Fruit fly (Drosophila melanogaster) whole organism, embryonic: ENCODE measurements around the gene Cyp4d21.

ENCODE experiments used
- ATbp ChIP-seq: fragments of 200-800 bp; sonication (Bioruptor generic); optimal IDR thresholded peaks from 2 replicates; lab custom pipeline; 2017; ENCODE audit warnings: missing biosample characterization, mild to moderate bottlenecking, missing genetic modification characterization, missing genetic modification reagents
- Atf3 ChIP-seq: fragments of 200-800 bp; sonication (Bioruptor generic); optimal IDR thresholded peaks from 3 replicates; lab custom pipeline; 2016; ENCODE audit warnings: missing biosample characterization, missing genetic modification characterization
- CG10431 ChIP-seq: fragments of 200-800 bp; sonication (Bioruptor generic); optimal IDR thresholded peaks from 3 replicates; lab custom pipeline; 2018; ENCODE audit warnings: missing biosample characterization, mild to moderate bottlenecking, missing genetic modification characterization
- CG10959 ChIP-seq: fragments of 200-800 bp; sonication (Bioruptor generic); IDR thresholded peaks from 2 replicates; pipeline ENCODE4 v1.3.6; 2022; ENCODE audit warnings: missing biosample characterization, missing genetic modification characterization
- CG11093 ChIP-seq: fragments of 200-800 bp; sonication (Bioruptor generic); IDR thresholded peaks from 3 replicates; pipeline ENCODE4 v1.3.6; 2022; ENCODE audit warnings: missing biosample characterization, missing genetic modification characterization
- CG13123 ChIP-seq: fragments of 200-800 bp; sonication (Bioruptor generic); optimal IDR thresholded peaks from 2 replicates; lab custom pipeline; 2016; ENCODE audit warnings: missing biosample characterization, missing genetic modification characterization
- CG13287 ChIP-seq: fragments of 200-800 bp; sonication (Bioruptor generic); IDR thresholded peaks from 2 replicates; pipeline ENCODE4 v1.3.6; 2022; ENCODE audit warnings: missing biosample characterization, missing genetic modification characterization; ENCODE audit not compliant: partially characterized antibody
- CG13296 ChIP-seq: fragments of 200-800 bp; sonication (Bioruptor generic); optimal IDR thresholded peaks from 3 replicates; lab custom pipeline; 2018; ENCODE audit warnings: missing biosample characterization, mild to moderate bottlenecking, missing genetic modification characterization
- CG14441 ChIP-seq: fragments of 200-800 bp; sonication (Bioruptor generic); IDR thresholded peaks from 2 replicates; pipeline ENCODE4 v1.3.6; 2022; ENCODE audit warnings: missing biosample characterization, missing genetic modification characterization
- CG14860 ChIP-seq: fragments of 200-800 bp; sonication (Bioruptor generic); IDR thresholded peaks from 3 replicates; pipeline ENCODE4 v1.3.6; 2022; ENCODE audit warnings: missing biosample characterization, missing genetic modification characterization; ENCODE audit not compliant: partially characterized antibody
- CG16813 ChIP-seq: fragments of 200-800 bp; sonication (Bioruptor generic); IDR thresholded peaks from 3 replicates; pipeline ENCODE4 v1.3.6; 2022; ENCODE audit warnings: missing biosample characterization, missing genetic modification characterization; ENCODE audit not compliant: partially characterized antibody
- CG17328 ChIP-seq: fragments of 200-800 bp; sonication (Bioruptor generic); IDR thresholded peaks from 2 replicates; pipeline ENCODE4 v1.3.6; 2022; ENCODE audit warnings: missing biosample characterization, missing genetic modification characterization
- CG1832 ChIP-seq: fragments of 200-800 bp; sonication (Bioruptor generic); optimal IDR thresholded peaks from 2 replicates; lab custom pipeline; 2017; ENCODE audit warnings: missing biosample characterization, mild to moderate bottlenecking, missing genetic modification characterization, inconsistent platforms
- CG18764 ChIP-seq: fragments of 200-800 bp; sonication (Bioruptor generic); optimal IDR thresholded peaks from 3 replicates; lab custom pipeline; 2016; ENCODE audit warnings: missing biosample characterization, missing genetic modification characterization
- CG2120 ChIP-seq: fragments of 200-800 bp; sonication (Bioruptor generic); optimal IDR thresholded peaks from 3 replicates; lab custom pipeline; 2016; ENCODE audit warnings: missing biosample characterization, missing genetic modification characterization
- CG31224 ChIP-seq: fragments of 200-800 bp; sonication (Bioruptor generic); IDR thresholded peaks from 2 replicates; pipeline ENCODE4 v1.3.6; 2022; ENCODE audit warnings: missing biosample characterization, missing genetic modification characterization
- CG7987 ChIP-seq: fragments of 200-800 bp; sonication (Bioruptor generic); optimal IDR thresholded peaks from 2 replicates; lab custom pipeline; 2018; ENCODE audit warnings: missing biosample characterization, mild to moderate bottlenecking, missing genetic modification characterization, moderate library complexity
- Dek ChIP-seq: fragments of 200-800 bp; sonication (Bioruptor generic); optimal IDR thresholded peaks from 3 replicates; lab custom pipeline; 2019; ENCODE audit warnings: missing biosample characterization, mild to moderate bottlenecking, missing genetic modification characterization, moderate library complexity
- HHEX ChIP-seq: fragments of 200-800 bp; sonication (Bioruptor generic); optimal IDR thresholded peaks from 3 replicates; lab custom pipeline; 2017; ENCODE audit warnings: missing biosample characterization, mild to moderate bottlenecking, missing genetic modification characterization, missing genetic modification reagents
- Hr3 ChIP-seq: fragments of 200-800 bp; sonication (Bioruptor generic); optimal IDR thresholded peaks from 3 replicates; lab custom pipeline; 2016; ENCODE audit warnings: missing biosample characterization, missing genetic modification characterization
- Lim3 ChIP-seq: fragments of 200-800 bp; sonication (Bioruptor generic); IDR thresholded peaks from 2 replicates; pipeline ENCODE4 v1.3.6; 2022; ENCODE audit warnings: missing biosample characterization, missing genetic modification characterization
- MTF-1 ChIP-seq: fragments of 200-800 bp; sonication (Bioruptor generic); optimal IDR thresholded peaks from 2 replicates; lab custom pipeline; 2018; ENCODE audit warnings: missing biosample characterization, mild to moderate bottlenecking, missing genetic modification characterization, borderline replicate concordance
- NK7.1 ChIP-seq: fragments of 200-800 bp; sonication (Bioruptor generic); optimal IDR thresholded peaks from 3 replicates; lab custom pipeline; 2016; ENCODE audit warnings: missing biosample characterization, missing genetic modification characterization
- Oaz ChIP-seq: fragments of 200-800 bp; sonication (Bioruptor generic); IDR thresholded peaks from 2 replicates; pipeline ENCODE4 v1.3.6; 2022; ENCODE audit warnings: missing biosample characterization, missing genetic modification characterization
- Poxn ChIP-seq: fragments of 200-800 bp; sonication (Bioruptor generic); IDR thresholded peaks from 2 replicates; pipeline ENCODE4 v1.3.6; 2022; ENCODE audit warnings: missing biosample characterization, missing genetic modification characterization
- Stat92E ChIP-seq, 3 experiments: fragments of >200 bp in 2 of 3; fragments of 200-800 bp in 1 of 3; sonication (Bioruptor generic) in 1 of 3; optimal IDR thresholded peaks; 2 replicates each; lab custom pipeline; 2017 to 2019; ENCODE audit warnings: missing biosample characterization in 3 of 3, missing genetic modification characterization in 3 of 3, mild to moderate bottlenecking in 1 of 3, moderate library complexity in 1 of 3
- Taf1 ChIP-seq: fragments of 200-800 bp; sonication (Bioruptor generic); IDR thresholded peaks from 2 replicates; pipeline ENCODE4 v1.3.6; 2022; ENCODE audit warnings: missing biosample characterization, missing genetic modification characterization
- ab ChIP-seq: fragments of 200-800 bp; sonication (Bioruptor generic); optimal IDR thresholded peaks from 2 replicates; lab custom pipeline; 2016; ENCODE audit warnings: missing biosample characterization, missing genetic modification characterization
- al ChIP-seq: fragments of 200-800 bp; sonication (Bioruptor generic); IDR thresholded peaks from 2 replicates; pipeline ENCODE4 v1.3.6; 2022; ENCODE audit warnings: missing biosample characterization, missing genetic modification characterization
- amos ChIP-seq: fragments of 200-800 bp; sonication (Bioruptor generic); IDR thresholded peaks from 2 replicates; pipeline ENCODE4 v1.3.6; 2022; ENCODE audit warnings: missing biosample characterization, missing genetic modification characterization; ENCODE audit not compliant: partially characterized antibody
- bab2 ChIP-seq: fragments of 200-800 bp; sonication (Bioruptor generic); optimal IDR thresholded peaks from 2 replicates; lab custom pipeline; 2016; ENCODE audit warnings: missing biosample characterization, missing genetic modification characterization
- chif ChIP-seq, 2 experiments: fragments of 200-800 bp; sonication (Bioruptor generic); optimal IDR thresholded peaks; 3 replicates each; lab custom pipeline; 2016; ENCODE audit warnings: missing biosample characterization in 2 of 2, missing genetic modification characterization in 2 of 2
- dati ChIP-seq: fragments of 200-800 bp; sonication (Bioruptor generic); IDR thresholded peaks from 2 replicates; pipeline ENCODE4 v1.3.6; 2022; ENCODE audit warnings: missing biosample characterization, missing genetic modification characterization
- gce ChIP-seq: fragments of 200-800 bp; sonication (Bioruptor generic); IDR thresholded peaks from 3 replicates; pipeline ENCODE4 v1.3.6; 2022; ENCODE audit warnings: missing biosample characterization, missing genetic modification characterization
- hb ChIP-seq: fragments of 200-800 bp; sonication (Bioruptor generic); IDR thresholded peaks from 3 replicates; pipeline ENCODE4 v1.3.6; 2022; ENCODE audit warnings: missing biosample characterization, missing genetic modification characterization; ENCODE audit not compliant: partially characterized antibody
- kah ChIP-seq: fragments of 200-800 bp; sonication (Bioruptor generic); optimal IDR thresholded peaks from 2 replicates; lab custom pipeline; 2018; ENCODE audit warnings: missing biosample characterization, mild to moderate bottlenecking, missing genetic modification characterization
- kni ChIP-seq: fragments of 200-800 bp; sonication (Bioruptor generic); optimal IDR thresholded peaks from 3 replicates; lab custom pipeline; 2017; ENCODE audit warnings: mild to moderate bottlenecking, missing biosample characterization, missing genetic modification reagents, missing genetic modification characterization
- nau ChIP-seq: fragments of 200-800 bp; sonication (Bioruptor generic); optimal IDR thresholded peaks from 3 replicates; lab custom pipeline; 2017; ENCODE audit warnings: missing biosample characterization, mild to moderate bottlenecking, missing genetic modification characterization, missing genetic modification reagents
- nom ChIP-seq: fragments of 200-800 bp; sonication (Bioruptor generic); optimal IDR thresholded peaks from 2 replicates; lab custom pipeline; 2017; ENCODE audit warnings: missing biosample characterization, missing genetic modification characterization, mild to moderate bottlenecking, moderate library complexity, missing genetic modification reagents
- odd ChIP-seq: fragments of 200-800 bp; sonication (Bioruptor generic); optimal IDR thresholded peaks from 2 replicates; lab custom pipeline; 2017; ENCODE audit warnings: missing biosample characterization, mild to moderate bottlenecking, missing genetic modification characterization
- row ChIP-seq: fragments of 200-800 bp; sonication (Bioruptor generic); IDR thresholded peaks from 3 replicates; pipeline ENCODE4 v1.3.6; 2022; ENCODE audit warnings: missing biosample characterization, missing genetic modification characterization
- run ChIP-seq: fragments of 200-800 bp; sonication (Bioruptor generic); optimal IDR thresholded peaks from 3 replicates; lab custom pipeline; 2018; ENCODE audit warnings: missing biosample characterization, mild to moderate bottlenecking, missing genetic modification characterization
- scrt ChIP-seq: fragments of 200-800 bp; sonication (Bioruptor generic); optimal IDR thresholded peaks from 2 replicates; lab custom pipeline; 2018; ENCODE audit warnings: missing biosample characterization, mild to moderate bottlenecking, missing genetic modification characterization, moderate library complexity
- slou ChIP-seq: fragments of 200-800 bp; sonication (Bioruptor generic); optimal IDR thresholded peaks from 3 replicates; lab custom pipeline; 2016; ENCODE audit warnings: missing biosample characterization, missing genetic modification characterization
- stc ChIP-seq: fragments of 200-800 bp; sonication (Bioruptor generic); IDR thresholded peaks from 2 replicates; pipeline ENCODE4 v1.3.6; 2022; ENCODE audit warnings: missing biosample characterization, missing genetic modification characterization
- vnd ChIP-seq: fragments of 200-800 bp; sonication (Bioruptor generic); IDR thresholded peaks from 3 replicates; pipeline ENCODE4 v1.3.6; 2022; ENCODE audit warnings: missing biosample characterization, missing genetic modification characterization; ENCODE audit not compliant: partially characterized antibody
- vvl ChIP-seq: fragments of 200-800 bp; sonication (Bioruptor generic); IDR thresholded peaks from 2 replicates; pipeline ENCODE4 v1.3.6; 2022; ENCODE audit warnings: missing biosample characterization, missing genetic modification characterization
- zf30C ChIP-seq: fragments of 200-800 bp; sonication (Bioruptor generic); optimal IDR thresholded peaks from 3 replicates; lab custom pipeline; 2018; ENCODE audit warnings: missing biosample characterization, mild to moderate bottlenecking, missing genetic modification characterization
- zfh1 ChIP-seq: fragments of 200-800 bp; sonication (Bioruptor generic); IDR thresholded peaks from 3 replicates; pipeline ENCODE4 v1.3.6; 2022; ENCODE audit warnings: missing biosample characterization, missing genetic modification characterization
- zfh2 ChIP-seq: fragments of 200-800 bp; sonication (Bioruptor generic); optimal IDR thresholded peaks from 2 replicates; lab custom pipeline; 2016; ENCODE audit warnings: missing biosample characterization, missing genetic modification characterization

Gene Cyp4d21

dm6 chr2L:7596862-7597261 is 8.5 kb upstream of the Cyp4d21 start (continued):
- TF ChIP-seq zfh1 (GFP tag; lab: Robert Waterston, UW) (peak; percentile 97), CG13123 (GFP tag; lab: Kevin White, UChicago) (peak; percentile 72), stc (GFP tag; lab: Robert Waterston, UW) (peak; percentile 71), odd (GFP tag; lab: Kevin White, UChicago) (peak; percentile 66), Hr3 (GFP tag; lab: Kevin White, UChicago) (peak; percentile 71), CG16813 (GFP tag; lab: Robert Waterston, UW) (no peak), CG13287 (GFP tag; lab: Robert Waterston, UW) (no peak), nau (GFP tag; lab: Kevin White, UChicago) (peak; percentile 68), CG14860 (no peak), bab2 (GFP tag; lab: Kevin White, UChicago) (peak; percentile 87), HHEX (GFP tag; lab: Kevin White, UChicago) (peak; percentile 72), vvl (GFP tag; lab: Robert Waterston, UW) (peak; percentile 95), CG11093 (peak; percentile 77), run (peak; percentile 6), CG17328 (GFP tag; lab: Robert Waterston, UW) (peak; percentile 88), nom (GFP tag; lab: Kevin White, UChicago) (no peak), CG10431 (GFP tag; lab: Kevin White, UChicago) (peak; percentile 65), CG2120 (GFP tag; lab: Kevin White, UChicago) (no peak), CG14441 (no peak; the same call in 1 of the 2 replicates), CG18764 (GFP tag; lab: Kevin White, UChicago) (peak; percentile 74), hb (GFP tag; lab: Robert Waterston, UW) (no peak), Poxn (no peak), ATbp (peak; percentile 90), ab (GFP tag; lab: Kevin White, UChicago) (peak; percentile 58), amos (GFP tag; lab: Robert Waterston, UW) (no peak), al (GFP tag; lab: Robert Waterston, UW) (no peak), CG31224 (GFP tag; lab: Robert Waterston, UW) (no peak), vnd (GFP tag; lab: Robert Waterston, UW) (no peak), CG10959 (GFP tag; lab: Robert Waterston, UW) (peak; percentile 92), scrt (GFP tag; lab: Kevin White, UChicago) (peak; percentile 45), Oaz (GFP tag; lab: Robert Waterston, UW) (peak; percentile 41; the same call in 1 of the 2 replicates), NK7.1 (GFP tag; lab: Kevin White, UChicago) (peak; percentile 61), dati (GFP tag; lab: Robert Waterston, UW) (peak; percentile 66), MTF-1 (peak; percentile 60), kni (GFP tag; lab: Kevin White, UChicago) (peak; percentile 85), zfh2 (GFP tag; lab: Kevin White, UChicago) (no peak), Lim3 (GFP tag; lab: Robert Waterston, UW) (0 out of 2 replicates have a peak, but pooled peaks have one; percentile 22), Stat92E (GFP tag; optimal IDR thresholded peaks at IDR 0.05; lab: Kevin White, UChicago) (peak in 1 of 3 experiments; percentile 85), chif (GFP tag; optimal IDR thresholded peaks at IDR 0.05; lab: Kevin White, UChicago) (peak; percentile 82 to 93), slou (peak; percentile 20), Atf3 (peak; percentile 90), Taf1 (no peak), CG13296 (GFP tag; lab: Kevin White, UChicago) (no peak), row (GFP tag; lab: Robert Waterston, UW) (peak; percentile 82), Dek (tag; lab: Kevin White, UChicago) (no peak), CG1832 (GFP tag; lab: Kevin White, UChicago) (no peak), kah (GFP tag; lab: Kevin White, UChicago) (peak; percentile 70), CG7987 (peak; percentile 4), gce (GFP tag; lab: Robert Waterston, UW) (peak; percentile 86), zf30C (GFP tag; lab: Kevin White, UChicago) (peak; percentile 92)
